Worm (Caenorhabditis elegans) whole organism, young adult: ENCODE results near the gene chtl-1.

Experiments
- F33H1.4 ChIP-seq: fragments of 200-800 bp; sonication (Bioruptor generic); IDR thresholded peaks from 2 replicates; pipeline ENCODE4 v1.3.6; 2022; ENCODE audit warnings: missing genetic modification reagents, missing genetic modification characterization, missing compliant biosample characterization
- F37B4.10 ChIP-seq: fragments of 200-800 bp; sonication (Bioruptor generic); IDR thresholded peaks from 2 replicates; pipeline ENCODE4 v1.3.6; 2022; ENCODE audit warnings: missing genetic modification characterization, missing compliant biosample characterization
- F39B2.1 ChIP-seq: fragments of 200-800 bp; sonication (Bioruptor generic); IDR thresholded peaks from 2 replicates; pipeline ENCODE4 v1.3.6; 2022; ENCODE audit warnings: missing genetic modification reagents, missing genetic modification characterization, missing compliant biosample characterization
- T07F8.4 ChIP-seq: sonication (generic microtip); optimal IDR thresholded peaks from 2 replicates; lab custom pipeline; 2016; ENCODE audit warnings: mild to moderate bottlenecking, missing genetic modification characterization, moderate library complexity, missing compliant biosample characterization
- Y79H2A.3 ChIP-seq: fragments of 200-800 bp; sonication (Bioruptor generic); conservative IDR thresholded peaks from 2 replicates; pipeline ENCODE4 v1.3.6; 2022; ENCODE audit warnings: missing genetic modification reagents, missing genetic modification characterization, missing compliant biosample characterization
- Y95B8A.8 ChIP-seq: fragments of 200-800 bp; sonication (Bioruptor generic); IDR thresholded peaks from 2 replicates; pipeline ENCODE4 v1.3.6; 2022; ENCODE audit warnings: missing genetic modification reagents, missing genetic modification characterization, missing compliant biosample characterization
- aptf-3 ChIP-seq: fragments of 200-800 bp; sonication (Bioruptor generic); IDR thresholded peaks from 2 replicates; pipeline ENCODE4 v1.3.6; 2022; ENCODE audit warnings: missing genetic modification characterization, missing compliant biosample characterization
- attf-3 ChIP-seq: fragments of 200-800 bp; sonication (Bioruptor generic); conservative IDR thresholded peaks from 2 replicates; pipeline ENCODE4 v1.3.6; 2022; ENCODE audit warnings: missing genetic modification reagents, missing genetic modification characterization, missing compliant biosample characterization
- bed-1 ChIP-seq: fragments of 200-800 bp; sonication (Bioruptor generic); IDR thresholded peaks from 2 replicates; pipeline ENCODE4 v1.3.6; 2022; ENCODE audit warnings: missing genetic modification reagents, missing genetic modification characterization, missing compliant biosample characterization
- bed-2 ChIP-seq: fragments of 200-800 bp; sonication (Bioruptor generic); IDR thresholded peaks from 2 replicates; pipeline ENCODE4 v1.3.6; 2022; ENCODE audit warnings: missing genetic modification reagents, missing genetic modification characterization, missing compliant biosample characterization
- cebp-1 ChIP-seq, 2 experiments: fragments of 200-800 bp in 1 of 2; sonication (Bioruptor generic) in 1 of 2; sonication (generic microtip) in 1 of 2; IDR thresholded peaks in 1 of 2; optimal IDR thresholded peaks in 1 of 2; 2 replicates each; pipeline versions ENCODE4 v1.3.6 to Lab custom; 2017 to 2022; ENCODE audit warnings: missing compliant biosample characterization in 2 of 2, missing genetic modification characterization in 2 of 2, mild to moderate bottlenecking in 1 of 2, missing genetic modification reagents in 1 of 2, moderate library complexity in 1 of 2
- ceh-27 ChIP-seq: fragments of 200-800 bp; sonication (Bioruptor generic); optimal IDR thresholded peaks from 2 replicates; lab custom pipeline; 2018; ENCODE audit warnings: mild to moderate bottlenecking, missing genetic modification characterization, moderate library complexity, missing compliant biosample characterization
- ceh-91 ChIP-seq: fragments of 200-800 bp; sonication (Bioruptor generic); IDR thresholded peaks from 2 replicates; pipeline ENCODE4 v1.3.6; 2022; ENCODE audit warnings: missing genetic modification reagents, missing genetic modification characterization, missing compliant biosample characterization
- chd-7 ChIP-seq: sonication (generic microtip); optimal IDR thresholded peaks from 2 replicates; lab custom pipeline; 2016; ENCODE audit warnings: mild to moderate bottlenecking, missing genetic modification characterization, moderate library complexity, missing compliant biosample characterization
- egl-44 ChIP-seq: fragments of 200-800 bp; sonication (Bioruptor generic); IDR thresholded peaks from 2 replicates; pipeline ENCODE4 v1.3.6; 2022; ENCODE audit warnings: missing genetic modification reagents, missing genetic modification characterization, missing compliant biosample characterization
- fkh-3 ChIP-seq: sonication (generic microtip); optimal IDR thresholded peaks from 2 replicates; lab custom pipeline; 2016; ENCODE audit warnings: mild to moderate bottlenecking, missing genetic modification characterization, missing compliant biosample characterization
- gei-17 ChIP-seq: fragments of 200-800 bp; sonication (Bioruptor generic); optimal IDR thresholded peaks from 2 replicates; lab custom pipeline; 2018; ENCODE audit warnings: mild to moderate bottlenecking, missing genetic modification characterization, missing compliant biosample characterization
- hrde-1 ChIP-seq: sonication (generic microtip); optimal IDR thresholded peaks from 2 replicates; lab custom pipeline; 2016; ENCODE audit warnings: missing genetic modification characterization, mild to moderate bottlenecking, missing compliant biosample characterization, moderate library complexity, missing genotype, missing genetic modification reagents, borderline replicate concordance
- lag-1 ChIP-seq: fragments of 200-800 bp; sonication (Bioruptor generic); IDR thresholded peaks from 2 replicates; pipeline ENCODE4 v1.3.6; 2022; ENCODE audit warnings: missing genetic modification reagents, missing genetic modification characterization, missing compliant biosample characterization
- let-526 ChIP-seq: fragments of 200-800 bp; sonication (Bioruptor generic); IDR thresholded peaks from 2 replicates; pipeline ENCODE4 v1.3.6; 2022; ENCODE audit warnings: missing genetic modification reagents, missing genetic modification characterization, missing compliant biosample characterization
- lin-40 ChIP-seq: sonication (generic microtip); optimal IDR thresholded peaks from 2 replicates; lab custom pipeline; 2016; ENCODE audit warnings: missing genetic modification characterization, mild to moderate bottlenecking, missing compliant biosample characterization, missing genotype, missing genetic modification reagents
- lsy-27 ChIP-seq: sonication (generic microtip); optimal IDR thresholded peaks from 2 replicates; lab custom pipeline; 2017; ENCODE audit warnings: missing genetic modification characterization, mild to moderate bottlenecking, missing compliant biosample characterization, antibody characterized with exemption, missing genotype, borderline replicate concordance; ENCODE audit not compliant: insufficient read depth
- madf-3 ChIP-seq: fragments of 200-800 bp; sonication (Bioruptor generic); IDR thresholded peaks from 2 replicates; pipeline ENCODE4 v1.3.6; 2022; ENCODE audit warnings: missing genetic modification reagents, missing genetic modification characterization, missing compliant biosample characterization
- mel-28 ChIP-seq: sonication (generic microtip); optimal IDR thresholded peaks from 2 replicates; lab custom pipeline; 2016; ENCODE audit warnings: borderline replicate concordance, mild to moderate bottlenecking, missing genetic modification characterization, missing compliant biosample characterization
- mes-4 ChIP-seq: sonication (generic microtip); optimal IDR thresholded peaks from 2 replicates; lab custom pipeline; 2016; ENCODE audit warnings: missing genotype, missing genetic modification characterization, missing compliant biosample characterization
- nfya-1 ChIP-seq: sonication (generic microtip); optimal IDR thresholded peaks from 2 replicates; lab custom pipeline; 2017; ENCODE audit warnings: antibody characterized with exemption, missing compliant biosample characterization, missing genetic modification characterization, borderline replicate concordance; ENCODE audit not compliant: insufficient read depth
- nfya-2 ChIP-seq: fragments of 200-800 bp; sonication (Bioruptor generic); IDR thresholded peaks from 2 replicates; pipeline ENCODE4 v1.3.6; 2022; ENCODE audit warnings: missing genetic modification reagents, missing genetic modification characterization, missing compliant biosample characterization
- nfyb-1 ChIP-seq: fragments of 200-800 bp; sonication (Bioruptor generic); IDR thresholded peaks from 2 replicates; pipeline ENCODE4 v1.3.6; 2022; ENCODE audit warnings: missing genetic modification reagents, missing genetic modification characterization, missing compliant biosample characterization
- nhr-80 ChIP-seq: sonication (generic microtip); optimal IDR thresholded peaks from 2 replicates; lab custom pipeline; 2016; ENCODE audit warnings: missing genetic modification characterization, missing compliant biosample characterization
- pbrm-1 ChIP-seq: fragments of 200-800 bp; sonication (Bioruptor generic); IDR thresholded peaks from 2 replicates; pipeline ENCODE4 v1.3.6; 2022; ENCODE audit warnings: missing genetic modification reagents, missing genetic modification characterization, missing compliant biosample characterization
- snpc-3.4 ChIP-seq: sonication (generic microtip); optimal IDR thresholded peaks from 2 replicates; lab custom pipeline; 2017; ENCODE audit warnings: missing genetic modification characterization, mild to moderate bottlenecking, missing compliant biosample characterization, antibody characterized with exemption, moderate library complexity, missing genotype, missing genetic modification reagents
- snpc-4 ChIP-seq, 5 experiments: fragments of 150-350 bp in 1 of 5; sonication (generic microtip) in 4 of 5; optimal IDR thresholded peaks; 2 replicates each; lab custom pipeline; 2014 to 2018; ENCODE audit warnings: missing genetic modification characterization in 5 of 5, missing biosample characterization in 3 of 5, antibody characterized with exemption in 2 of 5, mild to moderate bottlenecking in 2 of 5, missing compliant biosample characterization in 2 of 5, missing genotype in 2 of 5, moderate library complexity in 2 of 5, missing genetic modification reagents in 1 of 5
- somi-1 ChIP-seq: fragments of 200-800 bp; sonication (Bioruptor generic); optimal IDR thresholded peaks from 2 replicates; lab custom pipeline; 2018; ENCODE audit warnings: mild to moderate bottlenecking, missing genetic modification characterization, missing compliant biosample characterization
- unc-62 ChIP-seq: fragments of 150-350 bp; optimal IDR thresholded peaks from 2 replicates; lab custom pipeline; 2014; ENCODE audit warnings: missing biosample characterization, missing genetic modification reagents, missing genetic modification characterization
- ztf-6 ChIP-seq: fragments of 200-800 bp; sonication (Bioruptor generic); IDR thresholded peaks from 2 replicates; pipeline ENCODE4 v1.3.6; 2022; ENCODE audit warnings: missing genetic modification reagents, missing genetic modification characterization, missing compliant biosample characterization

chtl-1 gene

ce11 chrX:5397300-5397699 is 33.2 kb upstream of the chtl-1 start, which contains the start of gene C03F11.2:
TSS of gene C03F11.2 (minus strand) at chrX:5397400.
- no peak for TF ChIP-seq somi-1 (GFP tag; lab: Kevin White, UChicago)
- no peak for TF ChIP-seq lin-40 (tag; lab: Kevin White, UChicago)
- TF ChIP-seq attf-3: no peak
- peak; percentile 38 for TF ChIP-seq nhr-80 (tag; lab: Kevin White, UChicago)

- TF ChIP-seq T07F8.4 (tag; lab: Kevin White, UChicago) (no peak), let-526 (no peak), lsy-27 (no peak), nfyb-1 (no peak), bed-2 (GFP tag; lab: Robert Waterston, UW) (no peak)
These were observed 23.5 kb upstream of the chtl-1 start for ce11 chrX:5387629-5388028.

ce11 chrX:5386558-5386957 is 22.4 kb upstream of the chtl-1 start, which contains the start of gene kcnl-3:
TSS of gene kcnl-3 (plus strand) at chrX:5386858.
- TF ChIP-seq nfya-1: no peak
- TF ChIP-seq let-526: no peak
- TF ChIP-seq lsy-27: no peak
- TF ChIP-seq mes-4 (tag; lab: Kevin White, UChicago): no peak
- TF ChIP-seq nfya-2 (GFP tag; lab: Robert Waterston, UW): no peak
- TF ChIP-seq Y79H2A.3: no peak
- no peak for TF ChIP-seq pbrm-1 (GFP tag; lab: Robert Waterston, UW)
- TF ChIP-seq fkh-3 (tag; lab: Kevin White, UChicago): no peak
- TF ChIP-seq egl-44 (GFP tag; lab: Robert Waterston, UW): no peak
- no peak for TF ChIP-seq mel-28 (tag; lab: Kevin White, UChicago)
- no peak for TF ChIP-seq F33H1.4 (GFP tag; lab: Robert Waterston, UW)
- no peak for TF ChIP-seq madf-3 (GFP tag; lab: Robert Waterston, UW)

- no peak for TF ChIP-seq chd-7
- TF ChIP-seq Y95B8A.8 (GFP tag; lab: Robert Waterston, UW): no peak
- no peak for TF ChIP-seq cebp-1 (GFP tag; IDR thresholded peaks at IDR 0.05; lab: Robert Waterston, UW)
- no peak for TF ChIP-seq cebp-1 (tag; optimal IDR thresholded peaks at IDR 0.05; lab: Kevin White, UChicago)
- no peak for TF ChIP-seq snpc-4 (GFP tag; optimal IDR thresholded peaks at IDR 0.05; lab: Kevin White, UChicago)
- TF ChIP-seq snpc-4 (tag; optimal IDR thresholded peaks at IDR 0.05; lab: Kevin White, UChicago): no peak
- TF ChIP-seq unc-62 (GFP tag; lab: Kevin White, UChicago): no peak
- no peak for TF ChIP-seq madf-3 (GFP tag; lab: Robert Waterston, UW)
- no peak for TF ChIP-seq snpc-3.4 (tag; lab: Kevin White, UChicago)
- no peak for TF ChIP-seq aptf-3 (GFP tag; lab: Robert Waterston, UW)
- no peak for TF ChIP-seq bed-1 (GFP tag; lab: Robert Waterston, UW)
- TF ChIP-seq ztf-6 (GFP tag; lab: Robert Waterston, UW): no peak
- TF ChIP-seq lag-1: no peak
- no peak for TF ChIP-seq ceh-91 (GFP tag; lab: Robert Waterston, UW)
- TF ChIP-seq F39B2.1 (GFP tag; lab: Robert Waterston, UW): no peak
- TF ChIP-seq, all 124 proteins: peak for 0
These were observed 18.7 kb upstream of the chtl-1 start for ce11 chrX:5382778-5383177.

ce11 chrX:5377307-5377706 is 13.2 kb upstream of the chtl-1 start, which contains the start of gene sek-5:
TSS of gene sek-5 (plus strand) at chrX:5377607.
- TF ChIP-seq gei-17: no peak
- no peak for TF ChIP-seq snpc-4 (GFP tag; optimal IDR thresholded peaks at IDR 0.05; lab: Kevin White, UChicago)
- TF ChIP-seq snpc-4 (tag; optimal IDR thresholded peaks at IDR 0.05; lab: Kevin White, UChicago): no peak
- no peak for TF ChIP-seq hrde-1 (tag; lab: Kevin White, UChicago)
- no peak for TF ChIP-seq F37B4.10 (GFP tag; lab: Robert Waterston, UW)
- no peak for TF ChIP-seq ceh-27 (GFP tag; lab: Kevin White, UChicago)
